ENCODE assay signal across 4 fruit fly cellular contexts in genomic region chrX:19323835-19324133, dm6.
TF ChIP-seq lines count a peak whose summit lies in the region.

No protein-coding gene starts in this region.

TF ChIP-seq in whole organism, adult, 20 proteins besides CTCF, POLR2A, EP300 and RAD21 (continued from another document):
- TF ChIP-seq cic (GFP tag; optimal IDR thresholded peaks at IDR 0.05; lab: Kevin White, UChicago), result peak; percentile 42
- peak; percentile 89 for TF ChIP-seq CG33017 (tag; optimal IDR thresholded peaks at IDR 0.05; lab: Kevin White, UChicago)

TF ChIP-seq in whole organism, embryonic, 481 proteins besides CTCF, POLR2A, EP300 and RAD21 (continued from another document and continues in another):
- no peak for TF ChIP-seq pita (GFP tag; optimal IDR thresholded peaks at IDR 0.05; lab: Kevin White, UChicago)
- peak; percentile 44 for TF ChIP-seq Mes4 (GFP tag; optimal IDR thresholded peaks at IDR 0.05; lab: Kevin White, UChicago)
- peak; percentile 76 for TF ChIP-seq phol (tag; optimal IDR thresholded peaks at IDR 0.05; lab: Kevin White, UChicago)
- peak; percentile 55 for TF ChIP-seq E2f2 (GFP tag; IDR thresholded peaks at IDR 0.05; lab: Robert Waterston, UW)
- TF ChIP-seq Ets65A (GFP tag; lab: Kevin White, UChicago), result peak; percentile 57
- TF ChIP-seq sd (tag; optimal IDR thresholded peaks at IDR 0.05; lab: Kevin White, UChicago), result peak; percentile 63
- peak; percentile 53 for TF ChIP-seq Nf-YB (GFP tag; optimal IDR thresholded peaks at IDR 0.05; lab: Kevin White, UChicago)
- TF ChIP-seq CG9817 (tag; optimal IDR thresholded peaks at IDR 0.05; lab: Kevin White, UChicago), result peak; percentile 81
- no peak for TF ChIP-seq CG13287 (GFP tag; IDR thresholded peaks at IDR 0.05; lab: Robert Waterston, UW; ENCODE audit: partially characterized antibody)
- TF ChIP-seq ash1 (GFP tag; optimal IDR thresholded peaks at IDR 0.05; lab: Kevin White, UChicago), result no peak
- TF ChIP-seq CG2199 (GFP tag; IDR thresholded peaks at IDR 0.05; lab: Robert Waterston, UW), result peak; percentile 56; the same call in 1 of the 3 replicates
- TF ChIP-seq sima (GFP tag; optimal IDR thresholded peaks at IDR 0.05; lab: Kevin White, UChicago), result no peak
- peak; percentile 85 for TF ChIP-seq CG7839 (tag; optimal IDR thresholded peaks at IDR 0.05; lab: Kevin White, UChicago)
- TF ChIP-seq Chrac-16 (GFP tag; optimal IDR thresholded peaks at IDR 0.05; lab: Kevin White, UChicago), result peak; percentile 79
- TF ChIP-seq ase (GFP tag; IDR thresholded peaks at IDR 0.05; lab: Robert Waterston, UW), result peak; percentile 64; the same call in 1 of the 3 replicates
- TF ChIP-seq CG3407 (GFP tag; optimal IDR thresholded peaks at IDR 0.05; lab: Kevin White, UChicago), result peak; percentile 55
- no peak for TF ChIP-seq CG30020 (tag; optimal IDR thresholded peaks at IDR 0.05; lab: Kevin White, UChicago)
- peak; percentile 39 for TF ChIP-seq CG5180 (GFP tag; optimal IDR thresholded peaks at IDR 0.05; lab: Kevin White, UChicago)
- peak; percentile 81 for TF ChIP-seq CG9215 (GFP tag; IDR thresholded peaks at IDR 0.05; lab: Robert Waterston, UW)
- TF ChIP-seq odd (GFP tag; optimal IDR thresholded peaks at IDR 0.05; lab: Kevin White, UChicago), result peak; percentile 57
- TF ChIP-seq Max (GFP tag; optimal IDR thresholded peaks at IDR 0.05; lab: Kevin White, UChicago), result peak; percentile 51
- TF ChIP-seq Rx (GFP tag; IDR thresholded peaks at IDR 0.05; lab: Robert Waterston, UW), result no peak; the same call in 1 of the 2 replicates
- TF ChIP-seq CG6765 (GFP tag; optimal IDR thresholded peaks at IDR 0.05; lab: Kevin White, UChicago), result peak; percentile 79
- TF ChIP-seq CG14860 (GFP tag; IDR thresholded peaks at IDR 0.05; lab: Robert Waterston, UW; ENCODE audit: partially characterized antibody), result no peak
- TF ChIP-seq dan (GFP tag; IDR thresholded peaks at IDR 0.05; lab: Robert Waterston, UW), result no peak
- peak; percentile 52 for TF ChIP-seq tx (GFP tag; optimal IDR thresholded peaks at IDR 0.05; lab: Kevin White, UChicago)
- peak; percentile 34 for TF ChIP-seq CG8281 (tag; optimal IDR thresholded peaks at IDR 0.05; lab: Kevin White, UChicago)
- no peak for TF ChIP-seq tna (GFP tag; IDR thresholded peaks at IDR 0.05; lab: Robert Waterston, UW; ENCODE audit: partially characterized antibody)
- TF ChIP-seq Poxn (GFP tag; IDR thresholded peaks at IDR 0.05; lab: Robert Waterston, UW), result peak; percentile 79
- peak; percentile 85 for TF ChIP-seq CG15514 (GFP tag; optimal IDR thresholded peaks at IDR 0.05; lab: Kevin White, UChicago)
- peak; percentile 93 for TF ChIP-seq CG32532 (GFP tag; IDR thresholded peaks at IDR 0.05; lab: Robert Waterston, UW)
- peak; percentile 3 for TF ChIP-seq emc (GFP tag; optimal IDR thresholded peaks at IDR 0.05; lab: Kevin White, UChicago)
- TF ChIP-seq Xrp1 (GFP tag; IDR thresholded peaks at IDR 0.05; lab: Robert Waterston, UW), result peak; percentile 85
- TF ChIP-seq CG8290 (GFP tag; optimal IDR thresholded peaks at IDR 0.05; lab: Kevin White, UChicago), result peak; percentile 49
- peak in 1 of 2 experiments; percentile 80 for TF ChIP-seq CG8290 (tag; optimal IDR thresholded peaks at IDR 0.05; lab: Kevin White, UChicago)
- peak; percentile 75 for TF ChIP-seq E2f1 (GFP tag; IDR thresholded peaks at IDR 0.05; lab: Robert Waterston, UW)
- peak; percentile 66 for TF ChIP-seq CG13424 (tag; optimal IDR thresholded peaks at IDR 0.05; lab: Kevin White, UChicago)
- no peak for TF ChIP-seq fd102C (GFP tag; optimal IDR thresholded peaks at IDR 0.05; lab: Kevin White, UChicago)
- no peak for TF ChIP-seq CG11247 (GFP tag; IDR thresholded peaks at IDR 0.05; lab: Robert Waterston, UW)
- peak; percentile 91 for TF ChIP-seq Fer1 (GFP tag; optimal IDR thresholded peaks at IDR 0.05; lab: Kevin White, UChicago)
- no peak for TF ChIP-seq sr (GFP tag; IDR thresholded peaks at IDR 0.05; lab: Robert Waterston, UW)
- no peak for TF ChIP-seq abd-A (tag; optimal IDR thresholded peaks at IDR 0.05; lab: Kevin White, UChicago)
- no peak for TF ChIP-seq dati (GFP tag; IDR thresholded peaks at IDR 0.05; lab: Robert Waterston, UW)

TF ChIP-seq in whole organism, prepupa, 60 proteins besides CTCF, POLR2A, EP300 and RAD21 (continued from another document):
- TF ChIP-seq CG4318 (GFP tag; optimal IDR thresholded peaks at IDR 0.05; lab: Kevin White, UChicago) (peak; percentile 90), Sox102F (GFP tag; optimal IDR thresholded peaks at IDR 0.05; lab: Kevin White, UChicago) (peak; percentile 91), acj6 (GFP tag; optimal IDR thresholded peaks at IDR 0.05; lab: Kevin White, UChicago) (peak; percentile 89), lz (GFP tag; optimal IDR thresholded peaks at IDR 0.05; lab: Kevin White, UChicago) (peak; percentile 92), CG8119 (GFP tag; IDR thresholded peaks at IDR 0.05; lab: Robert Waterston, UW) (peak; percentile 95), achi (GFP tag; optimal IDR thresholded peaks at IDR 0.05; lab: Kevin White, UChicago) (peak; percentile 91), CG7368 (GFP tag; optimal IDR thresholded peaks at IDR 0.05; lab: Kevin White, UChicago) (peak; percentile 70), OdsH (GFP tag; optimal IDR thresholded peaks at IDR 0.05; lab: Kevin White, UChicago) (peak; percentile 88), Hr38 (GFP tag; optimal IDR thresholded peaks at IDR 0.05; lab: Kevin White, UChicago) (no peak), CG11902 (GFP tag; optimal IDR thresholded peaks at IDR 0.05; lab: Kevin White, UChicago) (peak; percentile 74), CG31627 (GFP tag; optimal IDR thresholded peaks at IDR 0.05; lab: Kevin White, UChicago) (peak; percentile 84), dsx (GFP tag; optimal IDR thresholded peaks at IDR 0.05; lab: Kevin White, UChicago; ENCODE audit: poor library complexity, severe bottlenecking) (peak; percentile 72), CG11762 (GFP tag; optimal IDR thresholded peaks at IDR 0.05; lab: Kevin White, UChicago; ENCODE audit: insufficient read depth) (peak; percentile 54), Met (GFP tag; optimal IDR thresholded peaks at IDR 0.05; lab: Kevin White, UChicago) (peak; percentile 90), CG6792 (GFP tag; optimal IDR thresholded peaks at IDR 0.05; lab: Kevin White, UChicago) (peak; percentile 89), esn (GFP tag; optimal IDR thresholded peaks at IDR 0.05; lab: Kevin White, UChicago) (peak; percentile 91), dac (GFP tag; optimal IDR thresholded peaks at IDR 0.05; lab: Kevin White, UChicago) (peak; percentile 88), CG6163 (GFP tag; IDR thresholded peaks at IDR 0.05; lab: Robert Waterston, UW) (peak; percentile 95), Blimp-1 (GFP tag; optimal IDR thresholded peaks at IDR 0.05; lab: Kevin White, UChicago) (peak; percentile 62), fd59A (GFP tag; optimal IDR thresholded peaks at IDR 0.05; lab: Kevin White, UChicago) (peak; percentile 68), CG10669 (GFP tag; optimal IDR thresholded peaks at IDR 0.05; lab: Kevin White, UChicago) (peak; percentile 77), CG3919 (GFP tag; optimal IDR thresholded peaks at IDR 0.05; lab: Kevin White, UChicago) (peak; percentile 90), spab (GFP tag; optimal IDR thresholded peaks at IDR 0.05; lab: Kevin White, UChicago) (peak; percentile 65), CG6854 (GFP tag; optimal IDR thresholded peaks at IDR 0.05; lab: Kevin White, UChicago) (peak; percentile 78), pdm3 (GFP tag; optimal IDR thresholded peaks at IDR 0.05; lab: Kevin White, UChicago) (peak; percentile 91), CG9139 (GFP tag; optimal IDR thresholded peaks at IDR 0.05; lab: Kevin White, UChicago) (peak; percentile 51), CG34406 (GFP tag; optimal IDR thresholded peaks at IDR 0.05; lab: Kevin White, UChicago) (peak; percentile 88), ss (GFP tag; optimal IDR thresholded peaks at IDR 0.05; lab: Kevin White, UChicago) (peak; percentile 57 to 70), Gug (GFP tag; IDR thresholded peaks at IDR 0.05; lab: Robert Waterston, UW) (peak; percentile 92), CG1621 (tag; optimal IDR thresholded peaks at IDR 0.05; lab: Kevin White, UChicago) (peak; percentile 78), CG6276 (GFP tag; optimal IDR thresholded peaks at IDR 0.05; lab: Kevin White, UChicago) (peak; percentile 91), fkh (GFP tag; optimal IDR thresholded peaks at IDR 0.05; lab: Kevin White, UChicago) (peak; percentile 46), CG15336 (GFP tag; IDR thresholded peaks at IDR 0.05; lab: Robert Waterston, UW) (peak; percentile 96), vri (GFP tag; optimal IDR thresholded peaks at IDR 0.05; lab: Kevin White, UChicago) (peak; percentile 80), Hr39 (GFP tag; optimal IDR thresholded peaks at IDR 0.05; lab: Kevin White, UChicago) (peak; percentile 84), Sox15 (GFP tag; optimal IDR thresholded peaks at IDR 0.05; lab: Kevin White, UChicago) (peak; percentile 66), Sox14 (GFP tag; optimal IDR thresholded peaks at IDR 0.05; lab: Kevin White, UChicago) (peak; percentile 91), svp (GFP tag; lab: Kevin White, UChicago) (peak; percentile 97), CG32006 (GFP tag; optimal IDR thresholded peaks at IDR 0.05; lab: Kevin White, UChicago) (peak; percentile 95), Eip93F (GFP tag; optimal IDR thresholded peaks at IDR 0.05; lab: Kevin White, UChicago) (peak; percentile 80)

TF ChIP-seq in whole organism, wandering third instar larva, 38 proteins besides CTCF, POLR2A, EP300 and RAD21 (continued from another document):
- TF ChIP-seq Hnf4 (GFP tag; optimal IDR thresholded peaks at IDR 0.05; lab: Kevin White, UChicago) (peak; percentile 81), Hr83 (GFP tag; optimal IDR thresholded peaks at IDR 0.05; lab: Kevin White, UChicago; ENCODE audit: poor library complexity, severe bottlenecking) (peak; percentile 2), GATAd (GFP tag; optimal IDR thresholded peaks at IDR 0.05; lab: Kevin White, UChicago) (no peak), Jra (GFP tag; optimal IDR thresholded peaks at IDR 0.05; lab: Kevin White, UChicago) (peak; percentile 44), Rel (GFP tag; optimal IDR thresholded peaks at IDR 0.05; lab: Kevin White, UChicago) (peak; percentile 12), Rel (tag; optimal IDR thresholded peaks at IDR 0.05; lab: Kevin White, UChicago) (peak; percentile 35), Dfd (GFP tag; optimal IDR thresholded peaks at IDR 0.05; lab: Kevin White, UChicago) (no peak), fru (GFP tag; optimal IDR thresholded peaks at IDR 0.05; lab: Kevin White, UChicago) (peak; percentile 94), Hr78 (GFP tag; optimal IDR thresholded peaks at IDR 0.05; lab: Kevin White, UChicago) (no peak), foxo (GFP tag; optimal IDR thresholded peaks at IDR 0.05; lab: Kevin White, UChicago) (peak; percentile 35 to 93), HLH106 (tag; optimal IDR thresholded peaks at IDR 0.05; lab: Kevin White, UChicago) (peak; percentile 84), CrebA (GFP tag; optimal IDR thresholded peaks at IDR 0.05; lab: Kevin White, UChicago; ENCODE audit: borderline replicate concordance) (peak; percentile 53), h (GFP tag; optimal IDR thresholded peaks at IDR 0.05; lab: Kevin White, UChicago) (peak; percentile 91), Dif (GFP tag; optimal IDR thresholded peaks at IDR 0.05; lab: Kevin White, UChicago; ENCODE audit: partially characterized antibody) (no peak), Mio (GFP tag; optimal IDR thresholded peaks at IDR 0.05; lab: Kevin White, UChicago) (no peak), N (GFP tag; optimal IDR thresholded peaks at IDR 0.05; lab: Kevin White, UChicago) (no peak)
